Fruit fly (Drosophila melanogaster) whole organism, embryonic: ENCODE results near the gene CG18213.

Experiments used
- CG10274 ChIP-seq: fragments of 200-800 bp; sonication (Bioruptor generic); optimal IDR thresholded peaks from 3 replicates; lab custom pipeline; 2017; ENCODE audit warnings: missing biosample characterization, mild to moderate bottlenecking, missing genetic modification characterization
- CG10543 ChIP-seq: fragments of 200-800 bp; sonication (Bioruptor generic); optimal IDR thresholded peaks from 3 replicates; lab custom pipeline; 2017; ENCODE audit warnings: missing biosample characterization, mild to moderate bottlenecking, missing genetic modification characterization, moderate library complexity
- CG10959 ChIP-seq: fragments of 200-800 bp; sonication (Bioruptor generic); IDR thresholded peaks from 2 replicates; pipeline ENCODE4 v1.3.6; 2022; ENCODE audit warnings: missing biosample characterization, missing genetic modification characterization
- CG10979 ChIP-seq: fragments of 200-800 bp; sonication (Bioruptor generic); optimal IDR thresholded peaks from 2 replicates; lab custom pipeline; 2018; ENCODE audit warnings: missing biosample characterization, mild to moderate bottlenecking, missing genetic modification characterization, moderate library complexity
- CG11398 ChIP-seq: fragments of 200-800 bp; sonication (Bioruptor generic); optimal IDR thresholded peaks from 2 replicates; lab custom pipeline; 2016; ENCODE audit warnings: missing biosample characterization, missing genetic modification characterization
- CG13296 ChIP-seq: fragments of 200-800 bp; sonication (Bioruptor generic); optimal IDR thresholded peaks from 3 replicates; lab custom pipeline; 2018; ENCODE audit warnings: missing biosample characterization, mild to moderate bottlenecking, missing genetic modification characterization
- CG13894 ChIP-seq: fragments of 200-800 bp; sonication (Bioruptor generic); optimal IDR thresholded peaks from 3 replicates; lab custom pipeline; 2018; ENCODE audit warnings: missing biosample characterization, mild to moderate bottlenecking, missing genetic modification characterization, moderate library complexity
- CG15011 ChIP-seq: fragments of 200-800 bp; sonication (Bioruptor generic); optimal IDR thresholded peaks from 3 replicates; lab custom pipeline; 2018; ENCODE audit warnings: missing biosample characterization, mild to moderate bottlenecking, missing genetic modification characterization
- CG15601 ChIP-seq: fragments of 200-800 bp; sonication (Bioruptor generic); optimal IDR thresholded peaks from 3 replicates; lab custom pipeline; 2019; ENCODE audit warnings: missing biosample characterization, mild to moderate bottlenecking, missing genetic modification characterization, moderate library complexity
- CG17361 ChIP-seq: fragments of 200-800 bp; sonication (Bioruptor generic); IDR thresholded peaks from 3 replicates; pipeline ENCODE4 v1.3.6; 2022; ENCODE audit warnings: missing biosample characterization, missing genetic modification characterization
- CG1792 ChIP-seq: fragments of 200-800 bp; sonication (Bioruptor generic); optimal IDR thresholded peaks from 2 replicates; lab custom pipeline; 2016; ENCODE audit warnings: missing biosample characterization, missing genetic modification characterization
- CG18011 ChIP-seq: fragments of 200-800 bp; sonication (Bioruptor generic); optimal IDR thresholded peaks from 2 replicates; lab custom pipeline; 2017; ENCODE audit warnings: missing biosample characterization, missing genetic modification characterization, mild to moderate bottlenecking, moderate library complexity, missing genotype
- CG2199 ChIP-seq: fragments of 200-800 bp; sonication (Bioruptor generic); IDR thresholded peaks from 3 replicates; pipeline ENCODE4 v1.3.6; 2022; ENCODE audit warnings: missing biosample characterization, missing genetic modification characterization
- CG30020 ChIP-seq: fragments of 200-800 bp; optimal IDR thresholded peaks from 2 replicates; lab custom pipeline; 2019; ENCODE audit warnings: missing biosample characterization, mild to moderate bottlenecking, missing genetic modification characterization, moderate library complexity
- CG30403 ChIP-seq: fragments of 200-800 bp; sonication (Bioruptor generic); optimal IDR thresholded peaks from 3 replicates; lab custom pipeline; 2016; ENCODE audit warnings: missing biosample characterization, missing genetic modification characterization
- CG4328 ChIP-seq: fragments of 200-800 bp; sonication (Bioruptor generic); optimal IDR thresholded peaks from 3 replicates; lab custom pipeline; 2017; ENCODE audit warnings: missing biosample characterization, missing genetic modification reagents, missing genetic modification characterization
- CG7271 ChIP-seq: fragments of 200-800 bp; sonication (Bioruptor generic); optimal IDR thresholded peaks from 2 replicates; lab custom pipeline; 2018; ENCODE audit warnings: missing biosample characterization, mild to moderate bottlenecking, missing genetic modification characterization, moderate library complexity
- CG7839 ChIP-seq: fragments of 200-800 bp; sonication (Bioruptor generic); optimal IDR thresholded peaks from 3 replicates; lab custom pipeline; 2018; ENCODE audit warnings: missing biosample characterization, mild to moderate bottlenecking, missing genetic modification characterization, moderate library complexity
- CG9609 ChIP-seq: fragments of 200-800 bp; sonication (Bioruptor generic); optimal IDR thresholded peaks from 3 replicates; lab custom pipeline; 2016; ENCODE audit warnings: missing biosample characterization, missing genetic modification characterization
- CG9797 ChIP-seq: fragments of 200-800 bp; sonication (Bioruptor generic); optimal IDR thresholded peaks from 3 replicates; lab custom pipeline; 2018; ENCODE audit warnings: missing biosample characterization, mild to moderate bottlenecking, missing genetic modification characterization
- D ChIP-seq, 2 experiments: fragments of 200-800 bp in 1 of 2; fragments of >200 bp in 1 of 2; sonication (Bioruptor generic) in 1 of 2; optimal IDR thresholded peaks; 2 replicates in 1 of 2; 3 replicates in 1 of 2; lab custom pipeline; 2017; ENCODE audit warnings: mild to moderate bottlenecking in 1 of 2, missing biosample characterization in 1 of 2, missing genetic modification characterization in 1 of 2, missing genetic modification reagents in 1 of 2
- D19A ChIP-seq: fragments of 200-800 bp; optimal IDR thresholded peaks from 3 replicates; lab custom pipeline; 2019; ENCODE audit warnings: missing biosample characterization, mild to moderate bottlenecking, missing genetic modification characterization, moderate library complexity
- Dek ChIP-seq: fragments of 200-800 bp; sonication (Bioruptor generic); optimal IDR thresholded peaks from 3 replicates; lab custom pipeline; 2019; ENCODE audit warnings: missing biosample characterization, mild to moderate bottlenecking, missing genetic modification characterization, moderate library complexity
- Hr51 ChIP-seq, 2 experiments: fragments of 200-800 bp; sonication (Bioruptor generic); optimal IDR thresholded peaks; 2 replicates in 1 of 2; 3 replicates in 1 of 2; lab custom pipeline; 2016 to 2018; ENCODE audit warnings: missing biosample characterization in 2 of 2, missing genetic modification characterization in 2 of 2, mild to moderate bottlenecking in 1 of 2, moderate library complexity in 1 of 2
- Hr78 ChIP-seq, 2 experiments: fragments of 200-800 bp in 1 of 2; fragments of >200 bp in 1 of 2; sonication (Bioruptor generic) in 1 of 2; optimal IDR thresholded peaks; 2 replicates each; lab custom pipeline; 2017 to 2019; ENCODE audit warnings: missing biosample characterization in 2 of 2, missing genetic modification characterization in 2 of 2, mild to moderate bottlenecking in 1 of 2, moderate library complexity in 1 of 2
- Jarid2 ChIP-seq: fragments of 200-800 bp; sonication (Bioruptor generic); optimal IDR thresholded peaks from 3 replicates; lab custom pipeline; 2017; ENCODE audit warnings: mild to moderate bottlenecking, missing biosample characterization, missing genetic modification reagents, missing genetic modification characterization
- PHDP ChIP-seq: fragments of 200-800 bp; sonication (Bioruptor generic); optimal IDR thresholded peaks from 3 replicates; lab custom pipeline; 2018; ENCODE audit warnings: missing biosample characterization, mild to moderate bottlenecking, missing genetic modification characterization, moderate library complexity
- Pdp1 ChIP-seq, 2 experiments: fragments of 200-800 bp; sonication (Bioruptor generic); optimal IDR thresholded peaks; 3 replicates each; lab custom pipeline; 2016; ENCODE audit warnings: missing biosample characterization in 2 of 2, missing genetic modification characterization in 2 of 2, mild to moderate bottlenecking in 1 of 2, moderate library complexity in 1 of 2
- Sin3A ChIP-seq: fragments of >200 bp; optimal IDR thresholded peaks from 2 replicates; lab custom pipeline; 2018
- Xbp1 ChIP-seq: fragments of 200-800 bp; sonication (Bioruptor generic); optimal IDR thresholded peaks from 3 replicates; lab custom pipeline; 2016; ENCODE audit warnings: missing biosample characterization, mild to moderate bottlenecking, missing genetic modification characterization
- al ChIP-seq: fragments of 200-800 bp; sonication (Bioruptor generic); IDR thresholded peaks from 2 replicates; pipeline ENCODE4 v1.3.6; 2022; ENCODE audit warnings: missing biosample characterization, missing genetic modification characterization
- amos ChIP-seq: fragments of 200-800 bp; sonication (Bioruptor generic); IDR thresholded peaks from 2 replicates; pipeline ENCODE4 v1.3.6; 2022; ENCODE audit warnings: missing biosample characterization, missing genetic modification characterization; ENCODE audit not compliant: partially characterized antibody
- ap ChIP-seq: fragments of 200-800 bp; sonication (Bioruptor generic); IDR thresholded peaks from 2 replicates; pipeline ENCODE4 v1.3.6; 2022; ENCODE audit warnings: missing biosample characterization, missing genetic modification characterization
- bsh ChIP-seq, 2 experiments: fragments of 200-800 bp; sonication (Bioruptor generic); optimal IDR thresholded peaks; 2 replicates each; lab custom pipeline; 2017 to 2018; ENCODE audit warnings: mild to moderate bottlenecking in 2 of 2, missing biosample characterization in 2 of 2, missing genetic modification characterization in 2 of 2, moderate library complexity in 1 of 2
- fd102C ChIP-seq: fragments of 200-800 bp; sonication (Bioruptor generic); optimal IDR thresholded peaks from 2 replicates; lab custom pipeline; 2018; ENCODE audit warnings: missing biosample characterization, mild to moderate bottlenecking, missing genetic modification characterization, moderate library complexity
- fu2 ChIP-seq: fragments of 200-800 bp; sonication (Bioruptor generic); optimal IDR thresholded peaks from 2 replicates; lab custom pipeline; 2016; ENCODE audit warnings: missing biosample characterization, missing genetic modification characterization
- jumu ChIP-seq: fragments of 200-800 bp; sonication (Bioruptor generic); optimal IDR thresholded peaks from 3 replicates; lab custom pipeline; 2016; ENCODE audit warnings: missing biosample characterization, missing genetic modification characterization
- kah ChIP-seq: fragments of 200-800 bp; sonication (Bioruptor generic); optimal IDR thresholded peaks from 2 replicates; lab custom pipeline; 2018; ENCODE audit warnings: missing biosample characterization, mild to moderate bottlenecking, missing genetic modification characterization
- kni ChIP-seq: fragments of 200-800 bp; sonication (Bioruptor generic); optimal IDR thresholded peaks from 3 replicates; lab custom pipeline; 2017; ENCODE audit warnings: mild to moderate bottlenecking, missing biosample characterization, missing genetic modification reagents, missing genetic modification characterization
- nom ChIP-seq: fragments of 200-800 bp; sonication (Bioruptor generic); optimal IDR thresholded peaks from 2 replicates; lab custom pipeline; 2017; ENCODE audit warnings: missing biosample characterization, missing genetic modification characterization, mild to moderate bottlenecking, moderate library complexity, missing genetic modification reagents
- prd ChIP-seq, 3 experiments: fragments of >200 bp in 2 of 3; fragments of 200-800 bp in 1 of 3; sonication (Bioruptor generic) in 1 of 3; optimal IDR thresholded peaks in 2 of 3; IDR thresholded peaks in 1 of 3; 2 replicates in 2 of 3; 3 replicates in 1 of 3; pipeline versions ENCODE4 v1.3.6 to Lab custom; 2017 to 2022; ENCODE audit warnings: missing biosample characterization in 1 of 3, missing genetic modification characterization in 1 of 3
- seq ChIP-seq: fragments of 200-800 bp; sonication (Bioruptor generic); IDR thresholded peaks from 2 replicates; pipeline ENCODE4 v1.3.6; 2022; ENCODE audit warnings: missing biosample characterization, missing genetic modification characterization
- so ChIP-seq: fragments of 200-800 bp; sonication (Bioruptor generic); IDR thresholded peaks from 3 replicates; pipeline ENCODE4 v1.3.6; 2022; ENCODE audit warnings: missing biosample characterization, missing genetic modification characterization
- sob ChIP-seq: fragments of 200-800 bp; sonication (Bioruptor generic); IDR thresholded peaks from 2 replicates; pipeline ENCODE4 v1.3.6; 2022; ENCODE audit warnings: missing biosample characterization, missing genetic modification characterization
- tap ChIP-seq: fragments of 200-800 bp; optimal IDR thresholded peaks from 3 replicates; lab custom pipeline; 2019; ENCODE audit warnings: missing biosample characterization, mild to moderate bottlenecking, missing genetic modification characterization, moderate library complexity
- tll ChIP-seq, 2 experiments: fragments of 200-800 bp in 1 of 2; fragments of >200 bp in 1 of 2; sonication (Bioruptor generic) in 1 of 2; optimal IDR thresholded peaks; 2 replicates each; lab custom pipeline; 2017 to 2019; ENCODE audit warnings: missing biosample characterization in 2 of 2, missing genetic modification characterization in 2 of 2, mild to moderate bottlenecking in 1 of 2, moderate library complexity in 1 of 2
- vfl ChIP-seq: fragments of 200-800 bp; sonication (Bioruptor generic); optimal IDR thresholded peaks from 2 replicates; lab custom pipeline; 2016; ENCODE audit warnings: missing biosample characterization, missing genetic modification characterization

CG18213 gene

DNA sequence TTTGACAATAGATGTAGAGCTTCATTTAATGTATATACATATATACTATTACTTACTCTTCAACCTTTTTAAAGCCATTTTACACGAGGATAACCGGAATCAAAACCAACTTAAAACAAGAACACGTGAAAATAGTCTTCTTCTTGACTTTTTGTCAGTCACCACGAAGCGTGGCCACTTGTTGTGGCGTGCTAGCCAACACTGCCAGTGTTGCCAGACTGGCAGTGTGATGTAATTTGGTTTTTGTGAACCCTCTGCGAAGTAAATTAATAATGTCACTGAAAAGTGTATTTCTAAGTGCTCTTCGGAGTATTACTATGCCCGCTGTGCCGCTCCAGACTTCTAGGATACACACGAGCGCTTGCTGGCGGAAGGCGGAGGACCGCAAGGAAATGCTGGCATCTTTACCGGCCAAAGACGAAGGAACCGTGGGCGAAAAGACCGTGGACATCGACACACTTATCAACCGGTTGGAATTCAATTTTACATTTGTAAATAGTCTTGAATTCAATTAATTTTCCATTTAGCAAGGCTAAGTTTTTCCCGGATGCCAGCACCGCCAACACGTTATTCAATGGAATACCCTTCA lies 32.6 kb upstream of the CG18213 start, which contains the start of the genes Ns1 and mRpS11 (continued):
- TF ChIP-seq CG30403: peak; percentile 51
- no peak for TF ChIP-seq kni (GFP tag; lab: Kevin White, UChicago)
- TF ChIP-seq fd102C (GFP tag; lab: Kevin White, UChicago): no peak
- TF ChIP-seq CG9797 (GFP tag; lab: Kevin White, UChicago): peak; percentile 23
- no peak for TF ChIP-seq ap
- TF ChIP-seq Sin3A (lab: Kevin White, UChicago): peak; percentile 79
- TF ChIP-seq jumu: peak; percentile 60
- peak; percentile 26 for TF ChIP-seq CG30020 (tag; lab: Kevin White, UChicago)
- no peak for TF ChIP-seq CG7839
- peak; percentile 56 for TF ChIP-seq fu2 (GFP tag; lab: Kevin White, UChicago)
- TF ChIP-seq CG9609 (GFP tag; lab: Kevin White, UChicago): no peak
- peak; percentile 9 for TF ChIP-seq PHDP (tag; lab: Kevin White, UChicago)
- TF ChIP-seq vfl: peak; percentile 22
- TF ChIP-seq CG2199: peak; percentile 68; the same call in 1 of the 3 replicates
- peak; percentile 10 for TF ChIP-seq D19A (tag; lab: Kevin White, UChicago)
- TF ChIP-seq Pdp1 (GFP tag; optimal IDR thresholded peaks at IDR 0.05; lab: Kevin White, UChicago): peak in 1 of 2 experiments; percentile 100
- peak; percentile 58 for TF ChIP-seq sob
- TF ChIP-seq CG1792 (GFP tag; lab: Kevin White, UChicago): no peak
- no peak for TF ChIP-seq tap (tag; lab: Kevin White, UChicago)
- no peak for TF ChIP-seq CG10274 (GFP tag; lab: Kevin White, UChicago)
- TF ChIP-seq tll (GFP tag; optimal IDR thresholded peaks at IDR 0.05; lab: Kevin White, UChicago): no peak
- peak; percentile 36 for TF ChIP-seq CG15601 (tag; lab: Kevin White, UChicago)
- TF ChIP-seq CG10543 (GFP tag; lab: Kevin White, UChicago): peak; percentile 32
- no peak for TF ChIP-seq D (optimal IDR thresholded peaks at IDR 0.05; lab: Kevin White, UChicago)
- no peak for TF ChIP-seq D (GFP tag; optimal IDR thresholded peaks at IDR 0.05; lab: Kevin White, UChicago)
- no peak for TF ChIP-seq CG15011 (GFP tag; lab: Kevin White, UChicago)
- TF ChIP-seq so: no peak
- TF ChIP-seq CG4328 (GFP tag; lab: Kevin White, UChicago): peak; percentile 4
- TF ChIP-seq Xbp1: peak; percentile 41
- no peak for TF ChIP-seq bsh (GFP tag; optimal IDR thresholded peaks at IDR 0.05; lab: Kevin White, UChicago)
- no peak for TF ChIP-seq CG10959 (GFP tag; lab: Robert Waterston, UW)
- peak; percentile 96 for TF ChIP-seq kah (GFP tag; lab: Kevin White, UChicago)
- 0 out of 3 replicates have a peak, but pooled peaks have one; percentile 35 for TF ChIP-seq CG17361
- peak; percentile 20 for TF ChIP-seq CG13894 (tag; lab: Kevin White, UChicago)
- TF ChIP-seq CG13296: peak; percentile 29
- TF ChIP-seq CG7271 (tag; lab: Kevin White, UChicago): no peak
- TF ChIP-seq Hr51 (GFP tag; optimal IDR thresholded peaks at IDR 0.05; lab: Kevin White, UChicago): no peak
- peak; percentile 15 for TF ChIP-seq CG10979 (tag; lab: Kevin White, UChicago)
- no peak for TF ChIP-seq Dek (tag; lab: Kevin White, UChicago)
- no peak for TF ChIP-seq prd (optimal IDR thresholded peaks at IDR 0.05; lab: Kevin White, UChicago)
- TF ChIP-seq prd (GFP tag; IDR thresholded peaks at IDR 0.05; lab: Robert Waterston, UW): peak; percentile 43; the same call in 1 of the 3 replicates
- TF ChIP-seq nom (GFP tag; lab: Kevin White, UChicago): peak; percentile 40
- TF ChIP-seq amos (GFP tag; lab: Robert Waterston, UW): peak; percentile 36; the same call in 1 of the 2 replicates
- TF ChIP-seq seq (GFP tag; lab: Robert Waterston, UW): 0 out of 2 replicates have a peak, but pooled peaks have one; percentile 15
- TF ChIP-seq Hr78 (GFP tag; optimal IDR thresholded peaks at IDR 0.05; lab: Kevin White, UChicago): no peak
- TF ChIP-seq CG18011 (GFP tag; lab: Kevin White, UChicago): no peak
- TF ChIP-seq CG11398: peak; percentile 1
- TF ChIP-seq Jarid2 (GFP tag; lab: Kevin White, UChicago): no peak
- TF ChIP-seq al (GFP tag; lab: Robert Waterston, UW): no peak
